Worm (Caenorhabditis elegans): ENCODE measurements around the gene math-7.
"Not testable (repeated sequence)": the region's sequence is repeated elsewhere in the genome, so short reads cannot be mapped to it uniquely, and the experiment has no call there.

The math-7 gene

ce11 chrII:1865683-1866431 is 20.4 kb downstream of the math-7 start, which contains the start of gene math-15:
TSS of gene math-15 (plus strand) at chrII:1866381.
- TF ChIP-seq hlh-15 (tag; optimal IDR thresholded peaks at IDR 0.05), result no peak
- peak; percentile 27 for TF ChIP-seq elt-2 (tag; optimal IDR thresholded peaks at IDR 0.05)

DNA sequence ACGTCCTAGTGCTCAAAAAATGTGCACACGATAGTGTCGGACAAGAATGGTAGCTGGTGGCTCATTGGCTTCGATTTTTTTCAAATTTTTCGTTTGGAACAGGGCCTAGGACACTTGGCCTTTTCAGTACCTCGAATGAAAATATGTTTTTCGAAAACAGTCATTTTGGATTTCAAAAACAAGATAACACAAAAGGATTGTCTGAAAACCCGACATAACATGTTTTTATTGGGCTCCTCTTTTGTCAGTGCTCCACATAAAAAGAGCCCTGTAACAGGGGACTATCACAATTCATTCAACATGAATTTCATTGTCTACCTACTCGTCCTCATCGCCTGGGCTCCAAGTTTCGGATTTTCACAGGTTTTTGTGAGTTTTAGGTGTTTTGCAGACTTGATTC is 22.0 kb downstream of the math-7 start, which contains the start of gene C16C4.17:
TSS of gene C16C4.17 (plus strand) at position 301 of the 400 bp plus-strand sequence.
- TF ChIP-seq sox-4 (tag; optimal IDR thresholded peaks at IDR 0.05) (no peak), tbx-2 (tag; optimal IDR thresholded peaks at IDR 0.05) (no peak), ref-2 (tag; optimal IDR thresholded peaks at IDR 0.05) (no peak), sox-2 (GFP tag; IDR thresholded peaks at IDR 0.05) (no peak), pax-1 (tag; optimal IDR thresholded peaks at IDR 0.05) (no peak), nhr-11 (tag; optimal IDR thresholded peaks at IDR 0.05) (no peak), lim-6 (tag; optimal IDR thresholded peaks at IDR 0.05) (no peak), mec-3 (tag; optimal IDR thresholded peaks at IDR 0.05; ENCODE audit: borderline replicate concordance) (no peak)

ce11 chrII:1862334-1862733 is 23.9 kb downstream of the math-7 start, which contains the start of gene fbxb-98:
TSS of gene fbxb-98 (plus strand) at chrII:1862634.
- not testable (repeated sequence) for TF ChIP-seq nfya-1 (tag; optimal IDR thresholded peaks at IDR 0.05); che-1 (tag; optimal IDR thresholded peaks at IDR 0.05); fkh-10 (GFP tag; optimal IDR thresholded peaks at IDR 0.05)

- not testable (repeated sequence) for TF ChIP-seq T23F11.4 (GFP tag; optimal IDR thresholded peaks at IDR 0.05); lin-11 (tag; optimal IDR thresholded peaks at IDR 0.05); lim-6 (tag; optimal IDR thresholded peaks at IDR 0.05)
These were observed 24.9 kb downstream of the math-7 start, which contains the start of gene C16C4.18 for ce11 chrII:1861285-1861793. TSS of gene C16C4.18 (minus strand) at chrII:1861335.

- TF ChIP-seq K09A11.1 (tag; optimal IDR thresholded peaks at IDR 0.05; ENCODE audit: insufficient read depth); pha-4 (tag; optimal IDR thresholded peaks at IDR 0.05); pag-3 (tag; optimal IDR thresholded peaks at IDR 0.05; ENCODE audit: borderline replicate concordance): not testable (repeated sequence)
These were observed 32.2 kb downstream of the math-7 start, which contains the start of gene fbxb-95 for ce11 chrII:1854094-1854493. TSS of gene fbxb-95 (plus strand) at chrII:1854394.

DNA sequence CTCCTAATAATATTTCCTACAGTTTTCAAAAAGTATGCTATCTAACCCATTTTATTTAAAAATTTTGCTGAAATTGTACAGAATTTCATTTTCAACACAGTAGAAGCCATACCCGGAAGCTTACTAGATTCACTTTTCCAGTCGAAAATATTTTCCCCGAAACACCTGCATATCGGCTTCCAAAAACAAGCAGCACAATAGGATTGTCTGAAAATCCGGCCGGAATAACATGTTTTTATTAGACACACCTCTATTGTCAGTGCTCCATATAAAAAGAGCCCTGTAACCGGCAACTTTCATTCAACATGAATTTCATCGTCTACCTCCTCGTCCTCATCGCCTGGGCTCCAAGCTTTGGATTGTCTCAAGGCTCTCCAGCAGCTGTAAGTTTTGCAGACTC is 33.8 kb downstream of the math-7 start, which contains the start of gene C52E2.2:
TSS of gene C52E2.2 (plus strand) at position 301 of the 400 bp plus-strand sequence.
- no peak for TF ChIP-seq tbx-2 (tag; optimal IDR thresholded peaks at IDR 0.05)
- no peak for TF ChIP-seq ceh-6 (GFP tag; optimal IDR thresholded peaks at IDR 0.05)
- TF ChIP-seq nfya-1 (tag; optimal IDR thresholded peaks at IDR 0.05), result no peak
- TF ChIP-seq unc-55 (GFP tag; optimal IDR thresholded peaks at IDR 0.05), result no peak
- TF ChIP-seq rnt-1 (tag; optimal IDR thresholded peaks at IDR 0.05), result no peak
- TF ChIP-seq dmd-4 (tag; optimal IDR thresholded peaks at IDR 0.05; ENCODE audit: borderline replicate concordance), result no peak
- TF ChIP-seq ref-2 (tag; optimal IDR thresholded peaks at IDR 0.05), result no peak
- TF ChIP-seq mec-3 (tag; optimal IDR thresholded peaks at IDR 0.05; ENCODE audit: borderline replicate concordance), result no peak
- no peak for TF ChIP-seq unc-86 (tag; optimal IDR thresholded peaks at IDR 0.05)
- TF ChIP-seq lim-6 (tag; optimal IDR thresholded peaks at IDR 0.05), result no peak
- no peak for TF ChIP-seq lin-11 (tag; optimal IDR thresholded peaks at IDR 0.05)
- no peak for TF ChIP-seq ahr-1 (tag; optimal IDR thresholded peaks at IDR 0.05)
- TF ChIP-seq ama-1 (optimal IDR thresholded peaks at IDR 0.05), result no peak
- no peak for TF ChIP-seq pqm-1 (tag; optimal IDR thresholded peaks at IDR 0.05)
- no peak for TF ChIP-seq odd-2 (tag; optimal IDR thresholded peaks at IDR 0.05)
- TF ChIP-seq fkh-10 (GFP tag; optimal IDR thresholded peaks at IDR 0.05), result no peak
- no peak for TF ChIP-seq F13H6.1 (tag; optimal IDR thresholded peaks at IDR 0.05)
- TF ChIP-seq K02D7.2 (tag; optimal IDR thresholded peaks at IDR 0.05), result no peak
- TF ChIP-seq pros-1 (tag; optimal IDR thresholded peaks at IDR 0.05), result no peak

Data from whole organism, late embryonic.